Worm (Caenorhabditis elegans) whole organism, L1 larva: Measurements from ENCODE around the gene srbc-29.

Experiments
- dpl-1 ChIP-seq, 3 experiments: fragments of 150-350 bp in 2 of 3; sonication (generic microtip) in 1 of 3; optimal IDR thresholded peaks; 2 replicates each; lab custom pipeline; 2014 to 2017; ENCODE audit warnings: missing biosample characterization in 3 of 3, missing genetic modification characterization in 3 of 3, missing genetic modification reagents in 3 of 3
- ets-5 ChIP-seq: fragments of 200-800 bp; sonication (Bioruptor generic); IDR thresholded peaks from 2 replicates; pipeline ENCODE4 v1.3.6; 2022; ENCODE audit warnings: missing genetic modification characterization, missing compliant biosample characterization
- grh-1 ChIP-seq: fragments of 200-800 bp; sonication (Bioruptor generic); IDR thresholded peaks from 2 replicates; pipeline ENCODE4 v1.3.6; 2022; ENCODE audit warnings: missing genetic modification reagents, missing genetic modification characterization, missing compliant biosample characterization
- snpc-4 ChIP-seq: fragments of 150-350 bp; optimal IDR thresholded peaks from 2 replicates; lab custom pipeline; 2014; ENCODE audit warnings: missing biosample characterization, missing genetic modification characterization
- unc-62 ChIP-seq: fragments of 150-350 bp; optimal IDR thresholded peaks from 2 replicates; lab custom pipeline; 2014; ENCODE audit warnings: missing biosample characterization, missing genetic modification reagents, missing genetic modification characterization

DNA sequence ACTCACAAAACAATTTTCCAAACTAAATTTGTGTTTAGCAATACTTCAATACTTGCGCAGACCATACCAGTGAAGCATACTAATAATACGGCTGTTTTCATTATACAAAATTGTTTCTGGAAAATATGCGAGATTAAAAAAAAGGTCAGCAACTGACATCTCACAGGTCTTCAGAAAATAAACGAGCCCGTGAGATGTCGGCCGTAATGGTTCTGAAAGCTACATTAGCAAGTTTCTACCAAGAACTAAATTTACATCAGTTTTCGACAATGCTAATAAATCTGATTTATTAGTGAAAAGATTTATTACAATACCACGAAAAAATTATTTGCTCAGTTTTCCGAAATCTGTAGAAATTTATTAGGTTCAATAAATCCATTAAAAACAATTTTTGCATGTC, 6.8 kb upstream of the srbc-29 start, which contains the start of gene srbc-31:
- no peak for TF ChIP-seq grh-1 (GFP tag; lab: Robert Waterston, UW)
- no peak for TF ChIP-seq ets-5 (GFP tag; lab: Robert Waterston, UW)
- no peak for TF ChIP-seq unc-62 (GFP tag; lab: Kevin White, UChicago)
- TF ChIP-seq snpc-4 = no peak
- no peak for TF ChIP-seq dpl-1 (GFP tag; optimal IDR thresholded peaks at IDR 0.05; lab: Kevin White, UChicago)
